Worm (Caenorhabditis elegans): ENCODE data around the gene F10C2.3.

Gene F10C2.3

ce11 chrV:11979673-11980561 lies 40.2 kb upstream of the F10C2.3 start, which contains the start of gene snr-4 (continued):
- TF ChIP-seq attf-6 (GFP tag; IDR thresholded peaks at IDR 0.05) (peak; percentile 93), Y67H2A.10 (GFP tag; conservative IDR thresholded peaks at IDR 0.05) (peak; percentile 60), lin-35 (GFP tag; optimal IDR thresholded peaks at IDR 0.05) (peak in 2 of 3 experiments; percentile 65 to 79), hmg-20 (GFP tag; IDR thresholded peaks at IDR 0.05) (peak; percentile 84), lin-54 (GFP tag; optimal IDR thresholded peaks at IDR 0.05) (peak; percentile 90), hmg-1.2 (GFP tag; IDR thresholded peaks at IDR 0.05) (peak; percentile 97), ztf-18 (tag; optimal IDR thresholded peaks at IDR 0.05) (peak; percentile 79), lin-26 (GFP tag; IDR thresholded peaks at IDR 0.05) (peak; percentile 73), F55B11.4 (tag; optimal IDR thresholded peaks at IDR 0.05; ENCODE audit: borderline replicate concordance, insufficient read depth) (no peak), nfyb-1 (GFP tag; IDR thresholded peaks at IDR 0.05) (peak; percentile 97), Y79H2A.3 (GFP tag; conservative IDR thresholded peaks at IDR 0.05) (peak; percentile 79), F52B5.7 (tag; optimal IDR thresholded peaks at IDR 0.05) (peak; percentile 78), tbx-9 (tag; optimal IDR thresholded peaks at IDR 0.05; ENCODE audit: borderline replicate concordance) (no peak), lsl-1 (GFP tag; optimal IDR thresholded peaks at IDR 0.05) (peak; percentile 81), pha-4 (tag; optimal IDR thresholded peaks at IDR 0.05) (peak; percentile 49), efl-1 (GFP tag; optimal IDR thresholded peaks at IDR 0.05) (peak; percentile 55), dox-1 (GFP tag; IDR thresholded peaks at IDR 0.05) (peak; percentile 98), nfya-2 (GFP tag; IDR thresholded peaks at IDR 0.05) (peak; percentile 49; the same call in 1 of the 2 replicates), madf-10 (tag; optimal IDR thresholded peaks at IDR 0.05) (peak; percentile 56), lir-1 (GFP tag; conservative IDR thresholded peaks at IDR 0.05) (peak; percentile 79), cebp-1 (GFP tag; IDR thresholded peaks at IDR 0.05) (no peak), cebp-1 (tag; optimal IDR thresholded peaks at IDR 0.05) (peak; percentile 86), lin-40 (tag; optimal IDR thresholded peaks at IDR 0.05) (peak; percentile 93), nhr-179 (tag; optimal IDR thresholded peaks at IDR 0.05) (no peak), nhr-90 (tag; optimal IDR thresholded peaks at IDR 0.05) (peak; percentile 61), ztf-28 (GFP tag; IDR thresholded peaks at IDR 0.05) (peak; percentile 95), egrh-3 (GFP tag; IDR thresholded peaks at IDR 0.05) (peak; percentile 53; the same call in 1 of the 2 replicates), ztf-3 (GFP tag; optimal IDR thresholded peaks at IDR 0.05) (peak; percentile 10), nhr-27 (tag; optimal IDR thresholded peaks at IDR 0.05) (no peak), egl-18 (GFP tag; IDR thresholded peaks at IDR 0.05) (peak; percentile 76; the same call in 1 of the 2 replicates), mel-28 (tag; optimal IDR thresholded peaks at IDR 0.05; ENCODE audit: borderline replicate concordance) (peak; percentile 25), ekl-4 (GFP tag; IDR thresholded peaks at IDR 0.05) (peak; percentile 97), zim-3 (tag; optimal IDR thresholded peaks at IDR 0.05) (no peak), D2030.7 (GFP tag; IDR thresholded peaks at IDR 0.05) (peak; percentile 99), bed-1 (GFP tag; IDR thresholded peaks at IDR 0.05) (no peak)

DNA sequence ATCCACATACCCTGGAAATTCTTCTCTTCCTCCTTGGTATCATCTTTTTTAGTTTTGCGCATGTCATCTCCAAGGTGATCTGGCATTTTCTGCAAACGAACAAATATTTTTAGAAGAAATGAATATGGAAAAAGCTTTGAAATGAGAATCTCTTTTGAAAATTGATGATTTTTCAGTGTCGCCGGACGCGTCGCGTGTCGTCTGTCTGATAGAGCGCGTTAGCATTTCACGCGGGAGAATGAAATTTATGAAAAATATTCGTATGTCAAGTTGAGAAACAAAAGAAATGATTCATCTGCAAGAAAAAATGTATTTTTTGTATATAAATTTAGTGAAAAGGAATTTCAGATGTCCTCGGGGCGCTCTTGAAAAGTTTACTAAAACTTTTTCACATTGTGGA lies 37.8 kb upstream of the F10C2.3 start, which contains the start of gene rpt-1:
rpt-1 (minus strand) TSS at position 89 of the 400 bp plus-strand sequence.
- TF ChIP-seq dpl-1 (GFP tag; optimal IDR thresholded peaks at IDR 0.05), result peak; percentile 67
- peak; percentile 68 for TF ChIP-seq efl-1 (GFP tag; optimal IDR thresholded peaks at IDR 0.05)
- TF ChIP-seq lin-40 (tag; optimal IDR thresholded peaks at IDR 0.05), result peak; percentile 16
- TF ChIP-seq repo-1 (tag; optimal IDR thresholded peaks at IDR 0.05), result no peak
- TF ChIP-seq attf-5 (GFP tag; optimal IDR thresholded peaks at IDR 0.05), result peak; percentile 66
- TF ChIP-seq athp-1 (tag; optimal IDR thresholded peaks at IDR 0.05), result no peak
- no peak for TF ChIP-seq hlh-12 (tag; optimal IDR thresholded peaks at IDR 0.05)
- peak; percentile 98 for TF ChIP-seq madf-3 (GFP tag; IDR thresholded peaks at IDR 0.05)
- peak; percentile 23 for TF ChIP-seq tbp1 (GFP tag; optimal IDR thresholded peaks at IDR 0.05)
- TF ChIP-seq snpc-1.1 (tag; optimal IDR thresholded peaks at IDR 0.05; ENCODE audit: insufficient read depth), result peak; percentile 50
- no peak for TF ChIP-seq snpc-4 (GFP tag; optimal IDR thresholded peaks at IDR 0.05)
- TF ChIP-seq snpc-4 (tag; optimal IDR thresholded peaks at IDR 0.05), result peak; percentile 53 to 85 (median 81)
- no peak for TF ChIP-seq cebp-1 (GFP tag; IDR thresholded peaks at IDR 0.05)
- TF ChIP-seq cebp-1 (tag; optimal IDR thresholded peaks at IDR 0.05), result peak; percentile 31
- TF ChIP-seq nhr-80 (tag; optimal IDR thresholded peaks at IDR 0.05), result peak; percentile 9
- peak; percentile 81 for TF ChIP-seq mcd-1 (GFP tag; IDR thresholded peaks at IDR 0.05)

Data from whole organism, young adult.